Worm (Caenorhabditis elegans) whole organism, mixed stage, embryonic: Measurements from ENCODE around the gene srh-138.

Source experiments
- M03D4.4 ChIP-seq: sonication (generic microtip); optimal IDR thresholded peaks from 2 replicates; lab custom pipeline; 2017; ENCODE audit warnings: mild to moderate bottlenecking, missing genetic modification characterization, missing compliant biosample characterization
- bed-3 ChIP-seq: fragments of 200-800 bp; sonication (Bioruptor generic); optimal IDR thresholded peaks from 3 replicates; lab custom pipeline; 2018; ENCODE audit warnings: mild to moderate bottlenecking, missing genetic modification characterization, moderate library complexity, missing compliant biosample characterization
- blmp-1 ChIP-seq: fragments of 150-350 bp; optimal IDR thresholded peaks from 2 replicates; lab custom pipeline; 2014; ENCODE audit warnings: missing biosample characterization, missing genetic modification characterization
- ceh-39 ChIP-seq: fragments of 150-350 bp; optimal IDR thresholded peaks from 2 replicates; lab custom pipeline; 2014; ENCODE audit warnings: missing biosample characterization, missing genetic modification characterization
- ceh-83 ChIP-seq: fragments of 200-800 bp; sonication (Bioruptor generic); optimal IDR thresholded peaks from 2 replicates; lab custom pipeline; 2018; ENCODE audit warnings: mild to moderate bottlenecking, missing genetic modification characterization, missing compliant biosample characterization
- ces-1 ChIP-seq: fragments of 150-350 bp; optimal IDR thresholded peaks from 2 replicates; lab custom pipeline; 2014; ENCODE audit warnings: missing biosample characterization, missing genetic modification reagents, missing genetic modification characterization
- cnd-1 ChIP-seq: fragments of 200-800 bp; sonication (Bioruptor generic); optimal IDR thresholded peaks from 2 replicates; lab custom pipeline; 2018; ENCODE audit warnings: mild to moderate bottlenecking, missing genetic modification characterization, missing compliant biosample characterization
- drap-1 ChIP-seq: fragments of 200-800 bp; sonication (Bioruptor generic); optimal IDR thresholded peaks from 3 replicates; lab custom pipeline; 2018; ENCODE audit warnings: mild to moderate bottlenecking, missing genetic modification characterization, missing compliant biosample characterization
- elt-3 ChIP-seq: fragments of 150-350 bp; optimal IDR thresholded peaks from 2 replicates; lab custom pipeline; 2014; ENCODE audit warnings: missing biosample characterization, missing genetic modification characterization
- flh-1 ChIP-seq: fragments of 200-800 bp; sonication (Bioruptor generic); optimal IDR thresholded peaks from 2 replicates; lab custom pipeline; 2018; ENCODE audit warnings: mild to moderate bottlenecking, missing genetic modification characterization, moderate library complexity, missing compliant biosample characterization
- ham-2 ChIP-seq: fragments of 200-800 bp; sonication (Bioruptor generic); optimal IDR thresholded peaks from 2 replicates; lab custom pipeline; 2018; ENCODE audit warnings: mild to moderate bottlenecking, missing genetic modification characterization, missing compliant biosample characterization
- hlh-1 ChIP-seq: fragments of 150-350 bp; optimal IDR thresholded peaks from 2 replicates; lab custom pipeline; 2014; ENCODE audit warnings: missing biosample characterization, missing genetic modification reagents, missing genetic modification characterization
- lin-13 ChIP-seq: fragments of 150-350 bp; optimal IDR thresholded peaks from 2 replicates; lab custom pipeline; 2014; ENCODE audit warnings: missing biosample characterization, missing genetic modification characterization
- lin-32 ChIP-seq: fragments of 200-800 bp; sonication (Bioruptor generic); optimal IDR thresholded peaks from 2 replicates; lab custom pipeline; 2018; ENCODE audit warnings: mild to moderate bottlenecking, missing genetic modification characterization, missing compliant biosample characterization
- lsy-2 ChIP-seq: fragments of 150-350 bp; optimal IDR thresholded peaks from 2 replicates; lab custom pipeline; 2014; ENCODE audit warnings: missing biosample characterization, missing genetic modification characterization
- mab-5 ChIP-seq: fragments of 150-350 bp; optimal IDR thresholded peaks from 2 replicates; lab custom pipeline; 2014; ENCODE audit warnings: missing biosample characterization, missing genetic modification characterization
- mep-1 ChIP-seq: fragments of 150-350 bp; optimal IDR thresholded peaks from 2 replicates; lab custom pipeline; 2017; ENCODE audit warnings: missing biosample characterization, missing genetic modification reagents, missing genetic modification characterization, inconsistent platforms
- mls-2 ChIP-seq: sonication (generic microtip); optimal IDR thresholded peaks from 2 replicates; lab custom pipeline; 2016; ENCODE audit warnings: mild to moderate bottlenecking, missing genetic modification characterization, moderate library complexity, missing compliant biosample characterization
- nhr-12 ChIP-seq: fragments of 150-350 bp; optimal IDR thresholded peaks from 2 replicates; lab custom pipeline; 2014; ENCODE audit warnings: missing biosample characterization, missing genetic modification characterization
- nhr-2 ChIP-seq: fragments of 150-350 bp; optimal IDR thresholded peaks from 2 replicates; lab custom pipeline; 2014; ENCODE audit warnings: missing biosample characterization, missing genetic modification characterization
- nhr-237 ChIP-seq: fragments of 150-350 bp; optimal IDR thresholded peaks from 2 replicates; lab custom pipeline; 2014; ENCODE audit warnings: missing biosample characterization, missing genetic modification characterization
- nhr-28 ChIP-seq: fragments of 150-350 bp; optimal IDR thresholded peaks from 2 replicates; lab custom pipeline; 2014; ENCODE audit warnings: missing biosample characterization, missing genetic modification characterization
- nhr-76 ChIP-seq: sonication (generic microtip); optimal IDR thresholded peaks from 2 replicates; lab custom pipeline; 2017; ENCODE audit warnings: missing biosample characterization, missing genetic modification characterization
- pha-4 ChIP-seq: fragments of 150-350 bp; optimal IDR thresholded peaks from 2 replicates; lab custom pipeline; 2018; ENCODE audit warnings: missing biosample characterization, missing genetic modification reagents, missing genetic modification characterization
- sem-2 ChIP-seq: fragments of 200-800 bp; sonication (Bioruptor generic); optimal IDR thresholded peaks from 2 replicates; lab custom pipeline; 2018; ENCODE audit warnings: mild to moderate bottlenecking, missing genetic modification characterization, missing compliant biosample characterization
- snpc-4 ChIP-seq: fragments of 150-350 bp; optimal IDR thresholded peaks from 2 replicates; lab custom pipeline; 2014; ENCODE audit warnings: missing biosample characterization, missing genetic modification characterization
- tbx-8 ChIP-seq: fragments of 200-800 bp; sonication (Bioruptor generic); optimal IDR thresholded peaks from 2 replicates; lab custom pipeline; 2018; ENCODE audit warnings: mild to moderate bottlenecking, missing genetic modification characterization, moderate library complexity, missing compliant biosample characterization
- unc-39 ChIP-seq: fragments of 150-350 bp; optimal IDR thresholded peaks from 2 replicates; lab custom pipeline; 2014; ENCODE audit warnings: missing biosample characterization, missing genetic modification characterization
- unc-62 ChIP-seq: fragments of 150-350 bp; optimal IDR thresholded peaks from 2 replicates; lab custom pipeline; 2014; ENCODE audit warnings: missing biosample characterization, missing genetic modification reagents, missing genetic modification characterization
- zip-8 ChIP-seq: fragments of 150-350 bp; optimal IDR thresholded peaks from 2 replicates; lab custom pipeline; 2014; ENCODE audit warnings: missing biosample characterization, missing genetic modification characterization
- ztf-11 ChIP-seq: fragments of 150-350 bp; optimal IDR thresholded peaks from 2 replicates; lab custom pipeline; 2014; ENCODE audit warnings: missing biosample characterization, missing genetic modification characterization

srh-138 gene

DNA sequence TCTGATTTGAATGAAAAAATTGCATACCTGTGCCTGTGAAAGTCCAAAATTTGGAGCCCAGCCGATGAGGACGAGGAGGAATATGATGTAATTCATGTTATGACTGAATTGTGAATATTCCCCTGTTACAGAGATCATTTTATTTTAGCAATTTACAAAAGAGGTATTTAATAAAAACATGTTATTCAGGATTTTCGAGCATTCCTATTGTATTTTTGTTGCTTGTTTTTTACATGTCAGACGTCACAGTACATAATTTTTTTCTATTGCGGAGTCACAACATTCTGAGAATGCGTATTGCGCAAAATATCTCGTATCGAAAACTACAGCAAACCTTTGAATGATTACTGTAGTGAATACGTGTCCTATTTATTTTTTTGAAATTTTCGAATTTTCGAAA lies 32.3 kb upstream of the srh-138 start, which contains the start of gene F36D3.14:
F36D3.14 (minus strand) TSS at position 101 of the 400 bp plus-strand sequence.
- TF ChIP-seq lin-32 (GFP tag; lab: Kevin White, UChicago), result no peak
- no peak for TF ChIP-seq ham-2 (GFP tag; lab: Kevin White, UChicago)
- no peak for TF ChIP-seq mab-5

DNA sequence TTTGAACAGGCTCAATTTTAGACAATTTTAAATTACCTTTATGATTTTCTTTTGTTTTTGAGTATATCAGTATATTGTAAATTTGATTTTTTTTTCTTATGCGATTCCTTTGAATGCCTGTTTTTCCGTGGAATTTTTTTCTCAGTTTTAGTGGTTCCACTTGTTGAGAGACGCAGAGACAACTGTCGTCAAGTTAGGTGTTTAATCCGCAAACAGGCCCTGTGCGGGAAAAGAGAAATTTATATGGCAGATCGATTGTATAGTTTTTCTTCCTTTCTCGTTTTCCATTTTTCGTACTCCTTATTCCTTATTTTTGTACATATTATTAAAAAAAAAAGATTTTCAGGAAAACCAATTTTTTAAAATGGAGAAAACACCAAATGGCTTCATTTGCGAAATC lies 28.2 kb upstream of the srh-138 start, which contains the start of gene F36D3.1:
F36D3.1 (plus strand) TSS at position 347 of the 400 bp plus-strand sequence.
- TF ChIP-seq pha-4 (tag; lab: Kevin White, UChicago), result peak; percentile 34
- TF ChIP-seq mep-1, result peak; percentile 44
- peak; percentile 45 for TF ChIP-seq lsy-2 (tag; lab: Kevin White, UChicago)
- TF ChIP-seq bed-3, result no peak
- no peak for TF ChIP-seq nhr-12
- peak; percentile 50 for TF ChIP-seq hlh-1 (tag; lab: Kevin White, UChicago)
- TF ChIP-seq ces-1, result peak; percentile 20

DNA sequence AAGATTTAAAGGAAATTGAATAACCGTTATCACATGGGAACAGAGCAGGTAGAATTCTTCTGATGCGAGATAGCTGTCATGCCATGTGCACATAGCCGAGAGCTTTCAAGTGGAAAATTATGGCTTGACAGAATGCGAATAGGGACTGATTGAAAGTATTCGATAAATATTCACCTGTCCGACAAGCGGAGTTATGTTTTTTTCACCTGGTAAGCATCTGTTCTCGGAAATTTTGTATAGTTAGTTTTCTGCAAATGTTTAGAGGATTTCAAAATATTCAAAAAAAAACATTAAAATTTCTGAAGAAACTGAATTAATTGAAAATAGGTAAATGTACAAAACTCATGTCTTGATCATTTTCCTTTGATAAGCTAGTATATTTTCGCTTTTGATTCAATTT lies 26.7 kb upstream of the srh-138 start, which contains the start of gene srh-136:
srh-136 (minus strand) TSS at position 93 of the 400 bp plus-strand sequence.
- TF ChIP-seq blmp-1 (tag; lab: Kevin White, UChicago), result no peak
- no peak for TF ChIP-seq mep-1
- no peak for TF ChIP-seq ham-2 (GFP tag; lab: Kevin White, UChicago)
- no peak for TF ChIP-seq zip-8
- no peak for TF ChIP-seq ceh-39 (tag; lab: Kevin White, UChicago)
- TF ChIP-seq, all 35 proteins: peak for 0

DNA sequence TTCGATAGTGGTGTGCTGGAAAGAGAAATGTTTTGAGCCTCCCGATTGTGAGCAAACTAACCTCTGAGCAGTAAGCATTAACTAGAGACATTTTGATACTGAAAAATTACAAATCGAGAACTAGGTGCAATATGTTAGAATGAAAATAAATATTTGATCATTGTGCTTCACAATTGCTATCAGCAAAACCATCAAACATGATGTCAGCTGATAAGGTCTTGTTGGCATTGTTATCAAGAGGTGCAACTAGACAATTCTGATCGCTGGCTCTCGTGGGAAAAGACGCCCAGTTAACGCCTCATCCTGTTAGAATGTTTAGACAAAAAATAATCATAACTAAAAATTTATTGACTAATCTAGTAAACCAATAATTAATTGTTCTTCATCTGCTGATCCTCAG lies 23.5 kb upstream of the srh-138 start, which contains the start of gene comt-2:
comt-2 (minus strand) TSS at position 131 of the 400 bp plus-strand sequence.
- TF ChIP-seq ceh-83 (GFP tag; lab: Kevin White, UChicago), result no peak
- TF ChIP-seq lsy-2 (tag; lab: Kevin White, UChicago), result no peak
- TF ChIP-seq nhr-12, result no peak
- TF ChIP-seq mls-2 (tag; lab: Kevin White, UChicago), result no peak
- no peak for TF ChIP-seq sem-2 (GFP tag; lab: Kevin White, UChicago)
- TF ChIP-seq mep-1, result no peak
- no peak for TF ChIP-seq mab-5
- TF ChIP-seq unc-39 (tag; lab: Kevin White, UChicago), result no peak
- TF ChIP-seq ham-2 (GFP tag; lab: Kevin White, UChicago), result no peak
- no peak for TF ChIP-seq nhr-76 (tag; lab: Kevin White, UChicago)
- no peak for TF ChIP-seq blmp-1 (tag; lab: Kevin White, UChicago)
- no peak for TF ChIP-seq cnd-1 (tag; lab: Kevin White, UChicago)
- no peak for TF ChIP-seq ceh-39 (tag; lab: Kevin White, UChicago)
- TF ChIP-seq zip-8, result no peak
- no peak for TF ChIP-seq hlh-1 (tag; lab: Kevin White, UChicago)
- no peak for TF ChIP-seq ztf-11 (tag; lab: Kevin White, UChicago)
- no peak for TF ChIP-seq lin-32 (GFP tag; lab: Kevin White, UChicago)
- TF ChIP-seq lin-13 (tag; lab: Kevin White, UChicago), result no peak
- TF ChIP-seq, all 35 proteins: peak for 0

DNA sequence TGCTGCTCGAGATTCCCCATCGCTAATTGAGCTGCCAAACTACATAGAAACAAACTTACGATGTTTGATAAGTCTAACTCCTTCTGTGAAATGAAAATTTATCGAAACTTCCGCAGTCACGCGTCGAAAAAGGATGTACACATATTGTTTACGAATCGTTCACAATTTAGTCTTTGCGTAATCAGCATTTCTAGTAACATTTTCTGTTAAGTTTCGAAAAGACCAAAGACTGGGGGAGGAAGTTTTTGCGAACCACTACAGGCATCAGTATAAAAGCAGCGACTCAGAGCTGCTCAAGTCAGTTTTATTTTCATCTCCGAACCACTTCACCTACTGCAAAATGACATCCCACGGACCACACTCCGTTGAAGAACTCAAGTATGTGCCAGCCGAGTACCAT lies 17.4 kb upstream of the srh-138 start, which contains the start of gene sqst-4:
sqst-4 (plus strand) TSS at position 301 of the 400 bp plus-strand sequence.
- TF ChIP-seq lin-13 (tag; lab: Kevin White, UChicago) (no peak), tbx-8 (GFP tag; lab: Kevin White, UChicago) (no peak), nhr-237 (no peak), cnd-1 (tag; lab: Kevin White, UChicago) (no peak), ces-1 (no peak), ham-2 (GFP tag; lab: Kevin White, UChicago) (no peak), elt-3 (tag; lab: Kevin White, UChicago) (no peak), nhr-12 (no peak), lsy-2 (tag; lab: Kevin White, UChicago) (no peak), ceh-39 (tag; lab: Kevin White, UChicago) (no peak), zip-8 (no peak)

DNA sequence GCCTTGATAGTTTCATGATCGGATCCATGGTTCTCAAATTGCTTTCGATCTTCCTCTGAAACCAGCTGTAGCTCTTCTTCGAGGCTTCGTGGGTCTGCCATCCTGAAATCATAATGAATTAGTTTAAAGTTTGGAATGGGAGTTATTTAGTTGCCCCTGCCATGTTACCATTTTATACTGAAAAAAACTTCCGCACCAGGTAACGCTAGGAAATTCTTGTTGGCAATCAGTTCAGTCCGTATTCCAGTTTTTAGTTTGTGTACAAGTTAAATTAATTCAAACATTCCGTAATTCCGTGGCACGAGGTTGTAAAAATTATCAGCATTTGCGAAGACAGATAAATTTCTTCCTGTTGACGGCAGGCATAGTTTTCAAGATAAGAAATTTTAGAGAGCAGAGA lies 16.7 kb upstream of the srh-138 start, which contains the start of gene Y32B12A.5:
Y32B12A.5 (minus strand) TSS at position 101 of the 400 bp plus-strand sequence.
- TF ChIP-seq blmp-1 (tag; lab: Kevin White, UChicago) (no peak), nhr-237 (no peak), lsy-2 (tag; lab: Kevin White, UChicago) (no peak), nhr-28 (tag; lab: Kevin White, UChicago) (no peak), unc-62 (GFP tag; lab: Kevin White, UChicago) (no peak), nhr-12 (no peak), ztf-11 (tag; lab: Kevin White, UChicago) (no peak)
- TF ChIP-seq, all 35 proteins: peak for 0

DNA sequence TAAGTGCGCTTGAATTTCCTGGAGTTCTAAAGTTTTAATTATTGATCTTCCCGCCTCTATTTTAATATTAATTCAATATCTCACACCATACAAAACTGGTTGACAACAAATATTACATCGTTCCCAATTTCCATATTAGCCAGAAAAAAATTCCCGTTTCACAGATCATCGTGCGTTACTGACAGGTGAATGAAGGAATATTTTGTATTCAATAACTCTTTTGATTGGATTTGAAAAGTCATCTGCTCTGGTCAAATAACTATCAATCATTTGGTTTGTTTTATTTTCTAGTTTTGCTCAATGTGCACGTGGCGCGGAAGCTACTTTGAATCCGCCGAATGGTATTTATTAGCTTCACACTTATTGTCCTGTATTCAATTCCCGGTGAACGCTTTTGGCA lies 12.9 kb upstream of the srh-138 start, which contains the start of gene srh-139:
srh-139 (plus strand) TSS at position 301 of the 400 bp plus-strand sequence.
- TF ChIP-seq nhr-237 (no peak), unc-62 (GFP tag; lab: Kevin White, UChicago) (no peak), ceh-83 (GFP tag; lab: Kevin White, UChicago) (no peak), flh-1 (no peak), M03D4.4 (tag; lab: Kevin White, UChicago) (no peak), pha-4 (tag; lab: Kevin White, UChicago) (no peak), lin-32 (GFP tag; lab: Kevin White, UChicago) (no peak), lsy-2 (tag; lab: Kevin White, UChicago) (no peak), sem-2 (GFP tag; lab: Kevin White, UChicago) (no peak), cnd-1 (tag; lab: Kevin White, UChicago) (no peak), bed-3 (no peak), lin-13 (tag; lab: Kevin White, UChicago) (no peak), nhr-2 (no peak), snpc-4 (tag; lab: Kevin White, UChicago) (no peak), elt-3 (tag; lab: Kevin White, UChicago) (no peak), blmp-1 (tag; lab: Kevin White, UChicago) (no peak), drap-1 (GFP tag; lab: Kevin White, UChicago) (no peak)
